Fruit fly (Drosophila melanogaster): ENCODE data around the gene Dd.

Gene Dd

DNA sequence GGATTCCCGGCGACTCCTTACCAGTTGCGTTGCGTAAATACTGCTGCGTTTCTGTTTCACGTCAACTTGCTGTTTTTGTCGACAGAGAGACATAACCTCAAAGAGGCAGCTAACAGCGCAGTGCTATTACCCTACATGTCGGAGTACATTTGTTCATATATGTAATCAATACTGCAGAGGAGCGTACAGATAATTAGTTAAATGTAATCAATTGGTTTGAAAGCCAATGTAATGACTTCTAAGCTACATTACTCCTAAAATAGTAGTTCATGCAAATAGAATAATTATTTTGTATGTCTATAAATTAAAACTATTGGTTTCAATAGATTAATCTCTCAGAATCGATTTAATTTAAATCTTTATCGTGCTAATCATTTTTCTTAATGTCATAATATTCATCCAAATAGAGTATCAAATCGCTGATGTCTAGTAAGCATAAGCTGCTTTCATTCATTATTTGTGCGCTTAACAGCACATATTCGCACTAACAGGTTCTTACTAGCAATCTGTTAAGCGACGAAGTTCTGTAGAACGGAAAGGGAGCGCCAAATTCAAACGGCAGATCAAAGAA, 4.5 kb downstream of the Dd start, which contains the start of the genes SLIRP1 and anox (continued):
- TF ChIP-seq CG11085 (GFP tag; IDR thresholded peaks at IDR 0.05) (0 out of 2 replicates have a peak, but pooled peaks have one; percentile 47), CG8765 (GFP tag; IDR thresholded peaks at IDR 0.05) (peak; percentile 49; the same call in 1 of the 2 replicates), CG14860 (GFP tag; IDR thresholded peaks at IDR 0.05; ENCODE audit: partially characterized antibody) (no peak), D19B (GFP tag; optimal IDR thresholded peaks at IDR 0.05) (peak; percentile 81), bcd (GFP tag; optimal IDR thresholded peaks at IDR 0.05) (peak; percentile 90), dmrt99B (tag; optimal IDR thresholded peaks at IDR 0.05) (peak; percentile 90), Doc2 (GFP tag; IDR thresholded peaks at IDR 0.05) (no peak), CG11247 (GFP tag; IDR thresholded peaks at IDR 0.05) (peak; percentile 73), CG12071 (GFP tag; optimal IDR thresholded peaks at IDR 0.05) (peak; percentile 60), CG3726 (GFP tag; IDR thresholded peaks at IDR 0.05) (peak; percentile 48; the same call in 1 of the 3 replicates), hkb (optimal IDR thresholded peaks at IDR 0.05) (no peak), hkb (GFP tag; IDR thresholded peaks at IDR 0.05) (peak; percentile 84), her (GFP tag; optimal IDR thresholded peaks at IDR 0.05) (peak; percentile 64), CG17802 (tag; optimal IDR thresholded peaks at IDR 0.05) (peak; percentile 40), CG10267 (tag; optimal IDR thresholded peaks at IDR 0.05) (peak; percentile 83), org-1 (GFP tag; optimal IDR thresholded peaks at IDR 0.05) (peak; percentile 83), Kr (GFP tag; optimal IDR thresholded peaks at IDR 0.05) (no peak), slp2 (GFP tag; optimal IDR thresholded peaks at IDR 0.05) (peak; percentile 62), CG4820 (GFP tag; optimal IDR thresholded peaks at IDR 0.05) (peak; percentile 72), Sry-δ (GFP tag; optimal IDR thresholded peaks at IDR 0.05) (peak; percentile 30), Hmr (GFP tag; optimal IDR thresholded peaks at IDR 0.05) (peak; percentile 90), CG17359 (tag; optimal IDR thresholded peaks at IDR 0.05) (peak; percentile 80), hth (optimal IDR thresholded peaks at IDR 0.05) (no peak), MESR4 (GFP tag; optimal IDR thresholded peaks at IDR 0.05) (no peak), CG2889 (GFP tag; IDR thresholded peaks at IDR 0.05) (peak; percentile 74; the same call in 2 of the 3 replicates), CG7987 (GFP tag; optimal IDR thresholded peaks at IDR 0.05) (peak; percentile 66), HLHmδ (GFP tag; optimal IDR thresholded peaks at IDR 0.05) (no peak), fd64A (GFP tag; optimal IDR thresholded peaks at IDR 0.05) (peak; percentile 24), Ets65A (GFP tag) (peak; percentile 68), Adf1 (GFP tag; IDR thresholded peaks at IDR 0.05) (peak; percentile 49), Opbp (GFP tag; IDR thresholded peaks at IDR 0.05; ENCODE audit: partially characterized antibody) (no peak), lmd (GFP tag; IDR thresholded peaks at IDR 0.05) (peak; percentile 88), cad (GFP tag; optimal IDR thresholded peaks at IDR 0.05) (no peak), dati (GFP tag; IDR thresholded peaks at IDR 0.05) (no peak), Vsx1 (GFP tag; optimal IDR thresholded peaks at IDR 0.05) (peak; percentile 87), vvl (GFP tag; IDR thresholded peaks at IDR 0.05) (peak; percentile 80), CG10565 (GFP tag; optimal IDR thresholded peaks at IDR 0.05) (peak; percentile 28), lola (GFP tag; optimal IDR thresholded peaks at IDR 0.05) (peak in 1 of 3 experiments; percentile 92), sqz (GFP tag; optimal IDR thresholded peaks at IDR 0.05) (peak; percentile 59), Max (GFP tag; optimal IDR thresholded peaks at IDR 0.05) (peak; percentile 75), CG4424 (GFP tag; optimal IDR thresholded peaks at IDR 0.05) (peak; percentile 89), gce (GFP tag; IDR thresholded peaks at IDR 0.05) (no peak; the same call in 2 of the 3 replicates), HmgD (GFP tag; optimal IDR thresholded peaks at IDR 0.05) (peak; percentile 49), ro (GFP tag; IDR thresholded peaks at IDR 0.05) (peak; percentile 29; the same call in 1 of the 2 replicates), schlank (tag; optimal IDR thresholded peaks at IDR 0.05) (peak; percentile 67), CG5953 (GFP tag; IDR thresholded peaks at IDR 0.05) (peak; percentile 61; the same call in 1 of the 2 replicates), fd3F (GFP tag; optimal IDR thresholded peaks at IDR 0.05) (peak; percentile 78), slbo (GFP tag; IDR thresholded peaks at IDR 0.05) (peak; percentile 84), gcm2 (GFP tag; optimal IDR thresholded peaks at IDR 0.05) (peak; percentile 11), Doc3 (GFP tag; IDR thresholded peaks at IDR 0.05; ENCODE audit: partially characterized antibody) (no peak)

Data from whole organism, embryonic.